Worm (Caenorhabditis elegans) whole organism, late embryonic: ENCODE results near the gene C27D6.11.

Experiments used
- C08G9.2 ChIP-seq: sonication (generic microtip); optimal IDR thresholded peaks from 2 replicates; lab custom pipeline; 2016; ENCODE audit warnings: mild to moderate bottlenecking, missing genetic modification characterization, moderate library complexity, missing compliant biosample characterization
- K02D7.2 ChIP-seq: sonication (generic microtip); optimal IDR thresholded peaks from 2 replicates; lab custom pipeline; 2017; ENCODE audit warnings: mild to moderate bottlenecking, missing genetic modification characterization, missing compliant biosample characterization
- K09A11.1 ChIP-seq: sonication (generic microtip); optimal IDR thresholded peaks from 2 replicates; lab custom pipeline; 2017; ENCODE audit warnings: antibody characterized with exemption, mild to moderate bottlenecking, missing genetic modification characterization, missing compliant biosample characterization; ENCODE audit not compliant: insufficient read depth
- Y22D7AL.16 ChIP-seq: sonication (generic microtip); optimal IDR thresholded peaks from 2 replicates; lab custom pipeline; 2016; ENCODE audit warnings: missing genetic modification characterization, missing compliant biosample characterization
- ceh-14 ChIP-seq: sonication (generic microtip); optimal IDR thresholded peaks from 2 replicates; lab custom pipeline; 2016; ENCODE audit warnings: missing genotype, missing genetic modification characterization, missing compliant biosample characterization
- ceh-22 ChIP-seq: sonication (generic microtip); optimal IDR thresholded peaks from 2 replicates; lab custom pipeline; 2017; ENCODE audit warnings: missing biosample characterization, missing genetic modification characterization
- ceh-9 ChIP-seq: sonication (generic microtip); optimal IDR thresholded peaks from 2 replicates; lab custom pipeline; 2016; ENCODE audit warnings: mild to moderate bottlenecking, missing genetic modification characterization, inconsistent platforms, missing compliant biosample characterization
- dmd-4 ChIP-seq: sonication (generic microtip); optimal IDR thresholded peaks from 2 replicates; lab custom pipeline; 2016; ENCODE audit warnings: borderline replicate concordance, missing genetic modification characterization, missing compliant biosample characterization
- dve-1 ChIP-seq: sonication (generic microtip); optimal IDR thresholded peaks from 2 replicates; lab custom pipeline; 2017; ENCODE audit warnings: antibody characterized with exemption, mild to moderate bottlenecking, missing genetic modification characterization, missing compliant biosample characterization
- elt-4 ChIP-seq: sonication (generic microtip); optimal IDR thresholded peaks from 2 replicates; lab custom pipeline; 2016; ENCODE audit warnings: missing genetic modification characterization, missing compliant biosample characterization
- ets-4 ChIP-seq: sonication (generic microtip); optimal IDR thresholded peaks from 2 replicates; lab custom pipeline; 2016; ENCODE audit warnings: missing genetic modification characterization, missing compliant biosample characterization
- eyg-1 ChIP-seq: sonication (generic microtip); optimal IDR thresholded peaks from 2 replicates; lab custom pipeline; 2016; ENCODE audit warnings: missing genotype, missing genetic modification characterization, missing compliant biosample characterization
- hlh-13 ChIP-seq: fragments of 200-800 bp; sonication (Bioruptor generic); optimal IDR thresholded peaks from 2 replicates; lab custom pipeline; 2018; ENCODE audit warnings: mild to moderate bottlenecking, missing genetic modification characterization, missing compliant biosample characterization
- hlh-15 ChIP-seq: sonication (generic microtip); optimal IDR thresholded peaks from 2 replicates; lab custom pipeline; 2016; ENCODE audit warnings: missing genetic modification characterization, missing compliant biosample characterization
- hlh-6 ChIP-seq: sonication (generic microtip); optimal IDR thresholded peaks from 2 replicates; lab custom pipeline; 2016; ENCODE audit warnings: missing genotype, missing genetic modification characterization, missing compliant biosample characterization
- lim-6 ChIP-seq: sonication (generic microtip); optimal IDR thresholded peaks from 2 replicates; lab custom pipeline; 2016; ENCODE audit warnings: missing genetic modification characterization, missing compliant biosample characterization
- lin-11 ChIP-seq: fragments of 200-800 bp; sonication (Bioruptor generic); optimal IDR thresholded peaks from 2 replicates; lab custom pipeline; 2018; ENCODE audit warnings: mild to moderate bottlenecking, missing genetic modification characterization, missing compliant biosample characterization
- mec-3 ChIP-seq: sonication (generic microtip); optimal IDR thresholded peaks from 2 replicates; lab custom pipeline; 2016; ENCODE audit warnings: borderline replicate concordance, missing genetic modification characterization, missing compliant biosample characterization
- nhr-11 ChIP-seq: fragments of 150-350 bp; optimal IDR thresholded peaks from 2 replicates; lab custom pipeline; 2014; ENCODE audit warnings: missing biosample characterization, missing genetic modification characterization
- odd-2 ChIP-seq: sonication (generic microtip); optimal IDR thresholded peaks from 2 replicates; lab custom pipeline; 2017; ENCODE audit warnings: antibody characterized with exemption, mild to moderate bottlenecking, missing genetic modification characterization, missing compliant biosample characterization
- pat-9 ChIP-seq: fragments of 200-800 bp; sonication (Bioruptor generic); optimal IDR thresholded peaks from 2 replicates; lab custom pipeline; 2018; ENCODE audit warnings: mild to moderate bottlenecking, missing genetic modification characterization, moderate library complexity, missing compliant biosample characterization
- pha-2 ChIP-seq: sonication (generic microtip); optimal IDR thresholded peaks from 2 replicates; lab custom pipeline; 2017; ENCODE audit warnings: mild to moderate bottlenecking, missing genetic modification characterization, missing compliant biosample characterization
- ref-2 ChIP-seq: sonication (generic microtip); optimal IDR thresholded peaks from 2 replicates; lab custom pipeline; 2016; ENCODE audit warnings: missing genetic modification characterization, missing compliant biosample characterization
- sdc-2 ChIP-seq: sonication (generic microtip); optimal IDR thresholded peaks from 2 replicates; lab custom pipeline; 2016; ENCODE audit warnings: missing genotype, missing genetic modification characterization, missing compliant biosample characterization
- sox-2 ChIP-seq: fragments of 200-800 bp; sonication (Bioruptor generic); IDR thresholded peaks from 2 replicates; pipeline ENCODE4 v1.3.6; 2022; ENCODE audit warnings: missing genetic modification reagents, missing genetic modification characterization, missing compliant biosample characterization
- syd-9 ChIP-seq: sonication (generic microtip); optimal IDR thresholded peaks from 2 replicates; lab custom pipeline; 2016; ENCODE audit warnings: mild to moderate bottlenecking, missing genetic modification characterization, moderate library complexity, missing compliant biosample characterization
- tbx-2 ChIP-seq: sonication (generic microtip); optimal IDR thresholded peaks from 2 replicates; lab custom pipeline; 2016; ENCODE audit warnings: missing genetic modification characterization, missing compliant biosample characterization
- ttx-3 ChIP-seq: sonication (generic microtip); optimal IDR thresholded peaks from 2 replicates; lab custom pipeline; 2016; ENCODE audit warnings: missing genetic modification reagents, missing genetic modification characterization, missing compliant biosample characterization
- unc-3 ChIP-seq, 2 experiments: fragments of 200-800 bp in 1 of 2; sonication (Bioruptor generic) in 1 of 2; sonication (generic microtip) in 1 of 2; conservative IDR thresholded peaks in 1 of 2; optimal IDR thresholded peaks in 1 of 2; 2 replicates each; pipeline versions ENCODE4 v1.3.6 to Lab custom; 2016 to 2022; ENCODE audit warnings: missing compliant biosample characterization in 2 of 2, missing genetic modification characterization in 2 of 2, missing genetic modification reagents in 1 of 2
- unc-42 ChIP-seq: sonication (generic microtip); optimal IDR thresholded peaks from 2 replicates; lab custom pipeline; 2016; ENCODE audit warnings: missing genotype, missing genetic modification characterization, missing compliant biosample characterization
- unc-55 ChIP-seq: sonication (generic microtip); optimal IDR thresholded peaks from 2 replicates; lab custom pipeline; 2017; ENCODE audit warnings: missing biosample characterization, missing genetic modification reagents, missing genetic modification characterization
- unc-86 ChIP-seq: sonication (generic microtip); optimal IDR thresholded peaks from 2 replicates; lab custom pipeline; 2016; ENCODE audit warnings: missing genetic modification characterization, missing compliant biosample characterization

C27D6.11 gene

DNA sequence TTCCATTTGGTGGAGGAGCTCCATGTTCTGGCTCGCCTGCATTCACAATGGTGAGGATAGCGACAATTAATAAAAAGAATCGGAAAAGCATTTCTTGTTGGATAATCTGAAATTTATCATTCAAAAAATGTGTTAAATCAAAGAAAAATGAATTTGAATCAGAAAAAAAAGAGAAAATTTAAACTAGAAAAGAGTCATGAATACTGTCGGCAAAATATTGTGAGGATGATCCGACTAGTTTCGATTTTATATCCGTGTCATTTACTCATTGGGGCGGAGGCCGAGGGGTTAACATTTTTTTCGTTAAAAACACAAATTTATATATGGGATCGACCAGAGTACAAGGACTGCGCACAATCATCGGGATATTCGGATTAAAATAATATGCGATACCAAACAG, 16.9 kb upstream of the C27D6.11 start, which contains the start of gene C27D6.12 (continued):
- TF ChIP-seq syd-9 (tag; lab: Kevin White, UChicago) = no peak
- no peak for TF ChIP-seq hlh-6
- no peak for TF ChIP-seq K09A11.1

- TF ChIP-seq ceh-14 (tag; lab: Kevin White, UChicago) = no peak
These were observed 15.9 kb upstream of the C27D6.11 start for ce11 chrII:5176934-5177333.

DNA sequence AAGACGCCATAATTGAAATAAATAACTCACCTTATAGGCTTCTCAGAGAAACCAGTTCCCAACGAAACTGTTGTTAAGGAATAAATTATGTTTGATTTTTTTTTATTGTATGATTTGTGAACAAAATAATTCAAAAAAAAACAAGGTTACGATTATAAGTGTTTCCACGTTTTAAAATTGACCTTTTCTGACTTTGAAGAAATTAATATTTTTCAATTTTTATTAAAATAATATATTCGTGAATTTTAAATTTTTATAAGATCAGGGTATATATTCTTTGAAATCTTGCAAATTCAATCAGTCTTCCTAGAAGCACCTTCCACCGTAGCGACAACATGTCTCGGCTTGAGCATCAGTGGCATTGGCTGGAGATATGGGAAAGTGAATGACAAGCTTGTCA, 13.4 kb upstream of the C27D6.11 start, which contains the start of gene C27D6.3:
TSS of gene C27D6.3 (minus strand) at position 101 of the 400 bp plus-strand sequence.
- no peak for TF ChIP-seq pat-9
- no peak for TF ChIP-seq sox-2 (GFP tag; lab: Robert Waterston, UW)
- no peak for TF ChIP-seq unc-55 (GFP tag; lab: Kevin White, UChicago)
- no peak for TF ChIP-seq ref-2 (tag; lab: Kevin White, UChicago)

DNA sequence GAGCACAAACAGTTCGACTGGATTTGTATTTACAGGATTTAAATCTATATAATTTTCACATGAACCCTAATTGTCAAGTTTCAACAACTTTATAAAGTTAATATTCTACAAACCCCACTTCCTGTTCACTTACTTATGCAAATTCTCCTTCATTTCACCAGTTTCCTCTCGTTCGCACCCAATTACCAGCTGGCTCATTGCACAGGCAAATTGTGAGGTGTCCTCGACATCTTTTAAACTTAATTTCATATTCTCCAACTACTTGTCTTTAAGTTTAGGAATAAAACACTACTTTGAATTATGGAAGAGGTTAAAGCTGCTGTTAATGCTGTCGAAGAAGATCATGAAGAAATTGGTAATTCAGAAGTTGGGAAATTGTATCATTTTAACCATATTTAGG, 11.4 kb upstream of the C27D6.11 start, which contains the start of gene C27D6.1:
TSS of gene C27D6.1 (plus strand) at position 301 of the 400 bp plus-strand sequence.
- TF ChIP-seq K02D7.2 (tag; lab: Kevin White, UChicago) = no peak
- TF ChIP-seq sdc-2 (tag; lab: Kevin White, UChicago) = no peak
- TF ChIP-seq sox-2 (GFP tag; lab: Robert Waterston, UW) = no peak
- no peak for TF ChIP-seq ceh-14 (tag; lab: Kevin White, UChicago)
- no peak for TF ChIP-seq Y22D7AL.16
- TF ChIP-seq dve-1 (tag; lab: Kevin White, UChicago) = no peak
- TF ChIP-seq pat-9 = no peak
- no peak for TF ChIP-seq ttx-3
- no peak for TF ChIP-seq odd-2 (tag; lab: Kevin White, UChicago)
- no peak for TF ChIP-seq lin-11
- no peak for TF ChIP-seq unc-3 (GFP tag; conservative IDR thresholded peaks at IDR 0.05; lab: Robert Waterston, UW)
- no peak for TF ChIP-seq unc-3 (tag; optimal IDR thresholded peaks at IDR 0.05; lab: Kevin White, UChicago)

DNA sequence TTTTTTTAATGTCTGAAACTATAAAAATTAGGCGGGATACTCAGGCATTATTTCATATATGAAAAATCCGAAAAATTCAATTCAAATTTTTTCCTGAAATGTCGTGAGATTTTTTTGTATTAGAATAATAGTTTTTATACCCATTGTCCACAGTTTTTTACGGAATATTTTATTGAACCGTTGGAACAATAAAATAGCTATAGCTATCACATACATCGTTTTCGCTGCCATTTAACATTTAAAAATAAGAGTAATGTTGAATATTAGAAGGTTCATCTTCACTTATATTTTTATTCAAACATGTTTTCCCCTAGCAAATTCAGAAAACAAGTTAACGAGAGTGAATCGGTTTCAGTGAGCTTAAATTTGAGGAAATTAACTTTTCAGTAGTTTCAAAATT, 10.6 kb upstream of the C27D6.11 start, which contains the start of gene C27D6.15:
TSS of gene C27D6.15 (plus strand) at position 301 of the 400 bp plus-strand sequence.
- TF ChIP-seq eyg-1 (tag; lab: Kevin White, UChicago) (no peak), unc-42 (tag; lab: Kevin White, UChicago) (no peak), unc-86 (tag; lab: Kevin White, UChicago) (no peak), dmd-4 (tag; lab: Kevin White, UChicago) (no peak), hlh-13 (GFP tag; lab: Kevin White, UChicago) (no peak), K09A11.1 (no peak), nhr-11 (tag; lab: Kevin White, UChicago) (no peak), tbx-2 (tag; lab: Kevin White, UChicago) (no peak), ceh-22 (tag; lab: Kevin White, UChicago) (no peak), Y22D7AL.16 (no peak), elt-4 (tag; lab: Kevin White, UChicago) (no peak), ceh-9 (tag; lab: Kevin White, UChicago) (no peak), K02D7.2 (tag; lab: Kevin White, UChicago) (no peak), mec-3 (tag; lab: Kevin White, UChicago) (no peak), pha-2 (tag; lab: Kevin White, UChicago) (no peak), hlh-6 (no peak), lim-6 (tag; lab: Kevin White, UChicago) (no peak), C08G9.2 (tag; lab: Kevin White, UChicago) (no peak), hlh-15 (tag; lab: Kevin White, UChicago) (no peak), ets-4 (no peak)
